Worm (Caenorhabditis elegans): Measurements from ENCODE around the gene F40G12.6.

DNA sequence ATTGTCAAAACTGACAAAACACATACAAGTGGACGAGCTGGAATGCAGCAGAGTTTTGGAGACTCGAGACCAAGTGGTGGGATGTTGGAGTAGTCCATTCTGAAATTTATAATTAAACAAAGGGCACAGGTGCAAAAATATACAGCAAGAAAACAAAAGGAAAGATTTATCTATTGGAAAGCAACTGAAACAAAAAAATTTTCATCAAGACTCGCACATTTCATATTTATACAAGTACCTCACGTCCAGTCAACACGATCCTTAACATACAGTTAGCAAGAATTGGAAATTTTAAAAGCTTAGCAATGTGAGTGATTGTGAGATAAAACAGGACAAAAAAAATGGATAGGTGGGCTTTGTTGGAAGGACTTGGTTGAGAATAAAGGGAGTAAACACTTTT, 41.3 kb upstream of the F40G12.6 start, which contains the start of gene F47B8.1:
- TF ChIP-seq ceh-13 (GFP tag; optimal IDR thresholded peaks at IDR 0.05) = no peak
- TF ChIP-seq tra-4 (tag; optimal IDR thresholded peaks at IDR 0.05) = no peak
- TF ChIP-seq pes-1 (GFP tag; IDR thresholded peaks at IDR 0.05) = no peak
- no peak for TF ChIP-seq ama-1 (optimal IDR thresholded peaks at IDR 0.05)
- TF ChIP-seq sea-1 (GFP tag; conservative IDR thresholded peaks at IDR 0.05) = no peak
